Fruit fly (Drosophila melanogaster): ENCODE results near the gene GILT2.
A peak's percentile ranks its signal among the peaks of the same experiment; 100 is the strongest.

Gene GILT2

dm6 chr3R:23729066-23729465 lies 50.4 kb downstream of the GILT2 start (continued):
- TF ChIP-seq oc (tag; optimal IDR thresholded peaks at IDR 0.05) (no peak), exex (tag; optimal IDR thresholded peaks at IDR 0.05) (peak; percentile 56), PHDP (tag; optimal IDR thresholded peaks at IDR 0.05) (peak; percentile 65), chn (GFP tag; optimal IDR thresholded peaks at IDR 0.05) (no peak), Sox100B (GFP tag; optimal IDR thresholded peaks at IDR 0.05) (no peak), CG17328 (GFP tag; IDR thresholded peaks at IDR 0.05) (no peak), CG8359 (GFP tag; optimal IDR thresholded peaks at IDR 0.05; ENCODE audit: borderline replicate concordance) (no peak), esg (GFP tag; conservative IDR thresholded peaks at IDR 0.05) (no peak), zen2 (GFP tag; IDR thresholded peaks at IDR 0.05; ENCODE audit: partially characterized antibody) (no peak), C15 (GFP tag; IDR thresholded peaks at IDR 0.05) (no peak), CG8281 (tag; optimal IDR thresholded peaks at IDR 0.05) (no peak), amos (GFP tag; IDR thresholded peaks at IDR 0.05; ENCODE audit: partially characterized antibody) (no peak), bsh (GFP tag; optimal IDR thresholded peaks at IDR 0.05) (peak in 1 of 2 experiments; percentile 24), grn (GFP tag; optimal IDR thresholded peaks at IDR 0.05) (peak; percentile 43), CG30431 (GFP tag; optimal IDR thresholded peaks at IDR 0.05) (no peak), nerfin-2 (GFP tag; IDR thresholded peaks at IDR 0.05; ENCODE audit: partially characterized antibody) (no peak), Ets65A (GFP tag) (no peak), abd-A (tag; optimal IDR thresholded peaks at IDR 0.05) (no peak), MBD-R2 (GFP tag; IDR thresholded peaks at IDR 0.05) (no peak), tna (GFP tag; IDR thresholded peaks at IDR 0.05; ENCODE audit: partially characterized antibody) (no peak), ap (GFP tag; IDR thresholded peaks at IDR 0.05) (no peak), CG4730 (GFP tag; IDR thresholded peaks at IDR 0.05) (no peak), Dad (GFP tag; optimal IDR thresholded peaks at IDR 0.05) (no peak), tgo (GFP tag; IDR thresholded peaks at IDR 0.05) (no peak), NfI (GFP tag; optimal IDR thresholded peaks at IDR 0.05) (peak; percentile 8), CG11456 (GFP tag; IDR thresholded peaks at IDR 0.05) (no peak; the same call in 2 of the 3 replicates), CG13424 (tag; optimal IDR thresholded peaks at IDR 0.05) (no peak), CG12071 (GFP tag; optimal IDR thresholded peaks at IDR 0.05) (peak; percentile 79), CG11504 (tag; optimal IDR thresholded peaks at IDR 0.05) (no peak), Pdp1 (GFP tag; optimal IDR thresholded peaks at IDR 0.05) (peak in 1 of 2 experiments; percentile 34), CG8944 (GFP tag; optimal IDR thresholded peaks at IDR 0.05) (no peak), ac (GFP tag; optimal IDR thresholded peaks at IDR 0.05) (no peak), CG8924 (tag; optimal IDR thresholded peaks at IDR 0.05) (peak; percentile 17), Dfd (GFP tag; optimal IDR thresholded peaks at IDR 0.05) (no peak), Hmr (GFP tag; optimal IDR thresholded peaks at IDR 0.05) (peak; percentile 83), yki (optimal IDR thresholded peaks at IDR 0.05) (no peak), CG30403 (GFP tag; optimal IDR thresholded peaks at IDR 0.05) (no peak), CkIIα-i1 (GFP tag; IDR thresholded peaks at IDR 0.05) (no peak), Ets97D (GFP tag; optimal IDR thresholded peaks at IDR 0.05) (no peak), jumu (GFP tag; optimal IDR thresholded peaks at IDR 0.05) (no peak), gfzf (GFP tag; optimal IDR thresholded peaks at IDR 0.05) (no peak)
